Worm (Caenorhabditis elegans) whole organism, late embryonic: ENCODE measurements around the gene ucr-1.

Experiments
- F13H6.1 ChIP-seq: sonication (generic microtip); optimal IDR thresholded peaks from 2 replicates; lab custom pipeline; 2016; ENCODE audit warnings: missing genetic modification characterization, missing compliant biosample characterization
- T23F11.4 ChIP-seq: fragments of 200-800 bp; sonication (Bioruptor generic); optimal IDR thresholded peaks from 2 replicates; lab custom pipeline; 2018; ENCODE audit warnings: mild to moderate bottlenecking, missing genetic modification characterization, missing compliant biosample characterization
- ahr-1 ChIP-seq: sonication (generic microtip); optimal IDR thresholded peaks from 2 replicates; lab custom pipeline; 2016; ENCODE audit warnings: missing genetic modification characterization, missing compliant biosample characterization
- ama-1 ChIP-seq: fragments of 150-350 bp; optimal IDR thresholded peaks from 2 replicates; lab custom pipeline; 2014
- ceh-2 ChIP-seq: sonication (generic microtip); optimal IDR thresholded peaks from 2 replicates; lab custom pipeline; 2016; ENCODE audit warnings: missing genotype, missing genetic modification characterization, missing compliant biosample characterization
- elt-2 ChIP-seq: sonication (generic microtip); optimal IDR thresholded peaks from 2 replicates; lab custom pipeline; 2016; ENCODE audit warnings: missing genetic modification reagents, missing genetic modification characterization, missing compliant biosample characterization
- elt-4 ChIP-seq: sonication (generic microtip); optimal IDR thresholded peaks from 2 replicates; lab custom pipeline; 2016; ENCODE audit warnings: missing genetic modification characterization, missing compliant biosample characterization
- ets-4 ChIP-seq: sonication (generic microtip); optimal IDR thresholded peaks from 2 replicates; lab custom pipeline; 2016; ENCODE audit warnings: missing genetic modification characterization, missing compliant biosample characterization
- fax-1 ChIP-seq: sonication (generic microtip); optimal IDR thresholded peaks from 2 replicates; lab custom pipeline; 2016; ENCODE audit warnings: missing genotype, missing genetic modification characterization, missing compliant biosample characterization
- hlh-13 ChIP-seq: fragments of 200-800 bp; sonication (Bioruptor generic); optimal IDR thresholded peaks from 2 replicates; lab custom pipeline; 2018; ENCODE audit warnings: mild to moderate bottlenecking, missing genetic modification characterization, missing compliant biosample characterization
- hlh-30 ChIP-seq: sonication (generic microtip); optimal IDR thresholded peaks from 2 replicates; lab custom pipeline; 2017; ENCODE audit warnings: antibody characterized with exemption, missing genetic modification characterization, missing compliant biosample characterization; ENCODE audit not compliant: insufficient read depth
- rnt-1 ChIP-seq: sonication (generic microtip); optimal IDR thresholded peaks from 2 replicates; lab custom pipeline; 2016; ENCODE audit warnings: missing genetic modification characterization, missing compliant biosample characterization

DNA sequence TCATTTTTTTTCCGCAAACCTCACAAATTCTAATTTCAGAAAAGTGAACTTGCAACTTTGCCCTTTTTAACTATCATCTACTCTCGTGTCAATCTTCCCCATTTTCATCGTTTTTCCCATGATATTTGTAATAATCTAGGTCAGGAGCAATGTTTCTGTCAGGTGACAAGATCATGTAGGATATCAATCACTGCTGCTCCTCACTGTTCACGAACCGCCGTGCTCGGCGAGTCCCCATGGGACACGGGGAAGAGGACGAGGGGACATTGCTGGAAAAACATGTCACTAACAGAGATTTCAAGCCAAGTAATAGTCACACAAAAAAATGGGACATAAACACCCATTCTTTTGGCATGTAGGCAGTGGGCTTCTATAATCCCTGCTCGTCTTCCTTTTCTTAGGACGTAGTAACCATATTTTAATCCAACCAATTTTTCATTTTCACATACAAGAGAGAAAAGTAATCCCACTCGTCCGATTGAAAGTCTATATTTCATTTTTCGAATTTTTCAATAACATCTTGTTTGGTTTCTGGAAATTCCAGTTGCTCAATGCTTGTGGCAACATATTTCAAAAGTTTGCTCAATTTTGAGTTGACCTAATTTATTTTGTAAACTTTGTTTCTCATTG, 21.0 kb upstream of the ucr-1 start:
- TF ChIP-seq elt-4 (tag; lab: Kevin White, UChicago), result no peak
- no peak for TF ChIP-seq elt-2 (tag; lab: Kevin White, UChicago)
- TF ChIP-seq F13H6.1 (tag; lab: Kevin White, UChicago), result no peak
- TF ChIP-seq rnt-1 (tag; lab: Kevin White, UChicago), result no peak
- no peak for TF ChIP-seq fax-1 (tag; lab: Kevin White, UChicago)
- no peak for TF ChIP-seq ahr-1 (tag; lab: Kevin White, UChicago)
- TF ChIP-seq hlh-30, result no peak
- no peak for TF ChIP-seq ama-1 (lab: Kevin White, UChicago)
- no peak for TF ChIP-seq ets-4
- no peak for TF ChIP-seq hlh-13 (GFP tag; lab: Kevin White, UChicago)
- no peak for TF ChIP-seq ceh-2 (tag; lab: Kevin White, UChicago)
- TF ChIP-seq T23F11.4 (GFP tag; lab: Kevin White, UChicago), result no peak
